Worm (Caenorhabditis elegans) whole organism, L1 larva: ENCODE measurements around the gene sut-2.

Experiments
- C04F5.9 ChIP-seq: sonication (generic microtip); optimal IDR thresholded peaks from 2 replicates; lab custom pipeline; 2016; ENCODE audit warnings: missing genetic modification characterization, missing compliant biosample characterization
- F16B12.6 ChIP-seq: fragments of 150-350 bp; optimal IDR thresholded peaks from 2 replicates; lab custom pipeline; 2014; ENCODE audit warnings: missing biosample characterization, missing genetic modification characterization
- blmp-1 ChIP-seq: fragments of 150-350 bp; optimal IDR thresholded peaks from 2 replicates; lab custom pipeline; 2014; ENCODE audit warnings: missing biosample characterization, missing genetic modification characterization
- ceh-82 ChIP-seq, 3 experiments: fragments of 150-350 bp in 1 of 3; sonication (generic microtip) in 2 of 3; optimal IDR thresholded peaks; 2 replicates each; lab custom pipeline; 2014 to 2017; ENCODE audit warnings: missing biosample characterization in 3 of 3, missing genetic modification characterization in 3 of 3
- ceh-90 ChIP-seq: sonication (generic microtip); optimal IDR thresholded peaks from 2 replicates; lab custom pipeline; 2016; ENCODE audit warnings: missing genetic modification characterization, missing compliant biosample characterization
- ces-1 ChIP-seq: fragments of 150-350 bp; optimal IDR thresholded peaks from 2 replicates; lab custom pipeline; 2014; ENCODE audit warnings: missing biosample characterization, missing genetic modification reagents, missing genetic modification characterization
- dpl-1 ChIP-seq, 3 experiments: fragments of 150-350 bp in 2 of 3; sonication (generic microtip) in 1 of 3; optimal IDR thresholded peaks; 2 replicates each; lab custom pipeline; 2014 to 2017; ENCODE audit warnings: missing biosample characterization in 3 of 3, missing genetic modification characterization in 3 of 3, missing genetic modification reagents in 3 of 3
- elt-3 ChIP-seq, 6 experiments: fragments of 150-350 bp in 1 of 6; sonication (generic microtip); optimal IDR thresholded peaks; 2 replicates each; lab custom pipeline; 2017 to 2018; ENCODE audit warnings: missing biosample characterization in 6 of 6, missing genetic modification characterization in 6 of 6, inconsistent platforms in 1 of 6
- ets-5 ChIP-seq: fragments of 200-800 bp; sonication (Bioruptor generic); IDR thresholded peaks from 2 replicates; pipeline ENCODE4 v1.3.6; 2022; ENCODE audit warnings: missing genetic modification characterization, missing compliant biosample characterization
- fos-1 ChIP-seq: fragments of 150-350 bp; optimal IDR thresholded peaks from 2 replicates; lab custom pipeline; 2014; ENCODE audit warnings: missing biosample characterization, missing genetic modification characterization
- hpl-2 ChIP-seq: fragments of 150-350 bp; optimal IDR thresholded peaks from 2 replicates; lab custom pipeline; 2014; ENCODE audit warnings: missing biosample characterization, missing genetic modification reagents, missing genetic modification characterization
- irx-1 ChIP-seq: sonication (generic microtip); optimal IDR thresholded peaks from 2 replicates; lab custom pipeline; 2016; ENCODE audit warnings: missing genetic modification characterization, missing compliant biosample characterization
- lin-14 ChIP-seq: fragments of 200-800 bp; sonication (Bioruptor generic); optimal IDR thresholded peaks from 2 replicates; lab custom pipeline; 2018; ENCODE audit warnings: mild to moderate bottlenecking, missing genetic modification characterization, moderate library complexity, missing compliant biosample characterization
- lin-15B ChIP-seq: fragments of 150-350 bp; sonication (generic microtip); optimal IDR thresholded peaks from 3 replicates; lab custom pipeline; 2014; ENCODE audit warnings: missing biosample characterization, missing genetic modification characterization
- lir-3 ChIP-seq: sonication (generic microtip); optimal IDR thresholded peaks from 2 replicates; lab custom pipeline; 2016; ENCODE audit warnings: mild to moderate bottlenecking, missing genetic modification characterization, moderate library complexity, missing compliant biosample characterization; ENCODE audit not compliant: poor library complexity
- mdl-1 ChIP-seq, 2 experiments: fragments of 150-350 bp; optimal IDR thresholded peaks; 2 replicates each; lab custom pipeline; 2014 to 2017; ENCODE audit warnings: missing biosample characterization in 2 of 2, missing genetic modification characterization in 2 of 2, inconsistent platforms in 1 of 2
- nhr-19 ChIP-seq: fragments of 200-800 bp; sonication (Bioruptor generic); conservative IDR thresholded peaks from 2 replicates; pipeline ENCODE4 v1.3.6; 2022; ENCODE audit warnings: missing genetic modification characterization, missing compliant biosample characterization
- nhr-20 ChIP-seq: sonication (generic microtip); optimal IDR thresholded peaks from 2 replicates; lab custom pipeline; 2016; ENCODE audit warnings: mild to moderate bottlenecking, missing genetic modification characterization, missing compliant biosample characterization
- nhr-71 ChIP-seq: sonication (generic microtip); optimal IDR thresholded peaks from 2 replicates; lab custom pipeline; 2016; ENCODE audit warnings: mild to moderate bottlenecking, missing genetic modification characterization, moderate library complexity, missing compliant biosample characterization
- nhr-76 ChIP-seq: sonication (generic microtip); optimal IDR thresholded peaks from 2 replicates; lab custom pipeline; 2017; ENCODE audit warnings: missing biosample characterization, missing genetic modification characterization
- nhr-85 ChIP-seq: sonication (generic microtip); peaks from one replicate; lab custom pipeline; 2016; ENCODE audit warnings: missing genetic modification characterization, inconsistent platforms, missing compliant biosample characterization
- pag-3 ChIP-seq: sonication (generic microtip); optimal IDR thresholded peaks from 2 replicates; lab custom pipeline; 2017; ENCODE audit warnings: missing genetic modification characterization, mild to moderate bottlenecking, missing compliant biosample characterization, antibody characterized with exemption, borderline replicate concordance; ENCODE audit not compliant: insufficient read depth
- rnt-1 ChIP-seq: sonication (generic microtip); optimal IDR thresholded peaks from 2 replicates; lab custom pipeline; 2016; ENCODE audit warnings: mild to moderate bottlenecking, missing genetic modification characterization, moderate library complexity, missing compliant biosample characterization
- snpc-4 ChIP-seq: fragments of 150-350 bp; optimal IDR thresholded peaks from 2 replicates; lab custom pipeline; 2014; ENCODE audit warnings: missing biosample characterization, missing genetic modification characterization
- snu-23 ChIP-seq: sonication (generic microtip); optimal IDR thresholded peaks from 2 replicates; lab custom pipeline; 2016; ENCODE audit warnings: missing genetic modification characterization, missing compliant biosample characterization
- unc-130 ChIP-seq: fragments of 150-350 bp; optimal IDR thresholded peaks from 2 replicates; lab custom pipeline; 2017; ENCODE audit warnings: missing biosample characterization, missing genetic modification characterization, inconsistent platforms
- zag-1 ChIP-seq: fragments of 150-350 bp; optimal IDR thresholded peaks from 2 replicates; lab custom pipeline; 2014; ENCODE audit warnings: missing biosample characterization, missing genetic modification characterization
- zip-4 ChIP-seq: fragments of 200-800 bp; sonication (Bioruptor generic); optimal IDR thresholded peaks from 2 replicates; lab custom pipeline; 2018; ENCODE audit warnings: mild to moderate bottlenecking, missing genetic modification characterization, moderate library complexity, missing compliant biosample characterization

Gene sut-2

DNA sequence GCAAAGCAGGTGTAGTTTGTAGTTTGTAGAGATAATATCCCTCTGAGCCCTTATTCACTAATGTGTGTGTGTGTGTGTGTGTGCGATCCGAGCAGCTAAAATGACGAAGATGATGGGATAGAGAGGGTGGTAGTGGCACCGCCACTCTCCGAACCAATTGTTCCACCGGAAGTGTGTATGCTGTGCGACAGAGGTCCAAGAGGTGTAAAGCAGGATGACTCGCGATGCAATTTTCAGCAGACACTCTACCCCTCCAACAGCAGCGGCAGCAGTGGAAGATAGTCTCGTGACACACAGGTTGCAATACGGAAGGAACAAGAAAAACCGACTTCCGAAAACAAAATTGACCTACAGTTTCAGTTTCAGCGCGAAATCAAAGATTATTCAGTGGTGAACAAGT lies 46.0 kb downstream of the sut-2 start:
- peak; percentile 3 for TF ChIP-seq pag-3
- TF ChIP-seq rnt-1: peak; percentile 61
- TF ChIP-seq nhr-71 (tag; lab: Kevin White, UChicago): peak; percentile 58
- TF ChIP-seq irx-1 (tag; lab: Kevin White, UChicago): no peak
- no peak for TF ChIP-seq dpl-1 (GFP tag; optimal IDR thresholded peaks at IDR 0.05; lab: Kevin White, UChicago)
- TF ChIP-seq lin-14 (GFP tag; lab: Kevin White, UChicago): peak; percentile 84

DNA sequence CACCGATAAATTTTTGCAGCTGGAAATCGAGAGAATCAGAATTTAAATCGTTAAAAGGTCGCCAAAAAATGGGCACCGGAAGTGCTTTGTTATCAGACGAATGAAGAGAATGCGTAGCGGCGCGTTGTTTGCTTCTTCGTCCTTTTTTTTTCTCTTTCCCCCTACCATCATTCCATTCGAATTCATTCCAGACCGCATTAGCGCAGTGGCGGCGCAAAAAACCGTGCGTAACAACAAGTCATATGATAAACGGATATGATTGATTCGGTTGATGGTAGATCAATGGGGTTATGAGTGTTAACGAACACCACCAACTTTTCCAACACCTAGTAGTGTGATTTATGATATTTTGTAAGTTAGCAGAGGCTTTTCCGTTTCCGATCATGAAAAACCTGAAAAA lies 46.5 kb downstream of the sut-2 start:
- TF ChIP-seq ceh-82 (tag; optimal IDR thresholded peaks at IDR 0.05; lab: Kevin White, UChicago): no peak
- TF ChIP-seq blmp-1 (tag; lab: Kevin White, UChicago): peak; percentile 51
- peak in 1 of 2 experiments; percentile 9 for TF ChIP-seq mdl-1 (tag; optimal IDR thresholded peaks at IDR 0.05; lab: Kevin White, UChicago)
- TF ChIP-seq elt-3 (tag; optimal IDR thresholded peaks at IDR 0.05; lab: Kevin White, UChicago): peak in 1 of 6 experiments; percentile 56
- peak; percentile 10 for TF ChIP-seq unc-130 (tag; lab: Kevin White, UChicago)

DNA sequence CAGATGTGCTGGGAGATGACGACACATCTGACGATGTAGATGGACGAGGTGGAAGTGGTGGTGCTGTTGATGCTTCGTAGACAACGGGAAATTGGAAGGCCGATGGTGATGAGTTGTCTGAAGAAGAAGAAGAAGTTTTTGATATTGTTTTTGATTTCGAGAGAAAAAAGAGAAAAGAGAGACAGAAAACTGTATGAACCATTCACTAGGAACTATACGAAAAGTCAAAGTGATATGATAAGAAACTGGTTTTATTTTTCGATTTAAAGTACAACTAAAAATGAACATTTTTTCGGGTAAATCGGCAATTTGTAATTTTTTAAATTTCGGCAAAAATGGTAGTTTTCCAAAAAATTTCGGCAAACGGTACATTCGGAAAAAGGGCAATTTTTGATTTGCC lies 51.2 kb downstream of the sut-2 start:
- TF ChIP-seq blmp-1 (tag; lab: Kevin White, UChicago) (peak; percentile 75), snu-23 (no peak), nhr-85 (tag; lab: Kevin White, UChicago) (peak; percentile 53), lir-3 (tag; lab: Kevin White, UChicago) (no peak), lin-14 (GFP tag; lab: Kevin White, UChicago) (peak; percentile 11), elt-3 (tag; optimal IDR thresholded peaks at IDR 0.05; lab: Kevin White, UChicago) (peak in 4 of 6 experiments; percentile 13 to 53 (median 29))
- TF ChIP-seq, all 84 proteins: peak for 4

DNA sequence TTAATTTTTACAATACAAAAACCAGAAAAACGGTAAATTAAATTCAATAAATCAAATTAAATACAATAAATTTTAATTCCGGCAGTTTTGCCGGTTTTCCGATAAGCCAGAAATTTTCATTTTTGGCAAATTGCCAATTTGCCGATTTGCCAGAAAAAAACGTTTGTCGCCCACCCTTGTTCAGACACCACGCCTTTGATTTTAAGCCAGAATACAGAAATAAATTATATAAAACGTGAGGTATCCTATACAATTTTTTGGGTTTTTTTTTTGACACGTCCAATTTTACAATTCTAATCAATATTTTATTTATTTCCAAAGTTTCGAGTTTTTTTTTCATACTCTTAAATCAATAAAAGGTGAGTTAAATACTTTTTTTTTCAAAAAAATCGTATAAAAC lies 57.1 kb downstream of the sut-2 start, which contains the start of gene T28F12.1:
T28F12.1 (plus strand) TSS at position 301 of the 400 bp plus-strand sequence.
- no peak for TF ChIP-seq lin-15B (tag; lab: Kevin White, UChicago)
- TF ChIP-seq zag-1 (tag; lab: Kevin White, UChicago): no peak
- TF ChIP-seq zip-4 (GFP tag; lab: Kevin White, UChicago): no peak
- no peak for TF ChIP-seq ets-5 (GFP tag; lab: Robert Waterston, UW)
- no peak for TF ChIP-seq C04F5.9 (tag; lab: Kevin White, UChicago)
- no peak for TF ChIP-seq nhr-20 (tag; lab: Kevin White, UChicago)
- no peak for TF ChIP-seq dpl-1 (GFP tag; optimal IDR thresholded peaks at IDR 0.05; lab: Kevin White, UChicago)
- no peak for TF ChIP-seq nhr-19
- no peak for TF ChIP-seq ces-1 (GFP tag; lab: Kevin White, UChicago)
- TF ChIP-seq snpc-4 (tag; lab: Kevin White, UChicago): no peak
- TF ChIP-seq hpl-2 (GFP tag; lab: Kevin White, UChicago): no peak
- no peak for TF ChIP-seq F16B12.6 (tag; lab: Kevin White, UChicago)
- no peak for TF ChIP-seq snu-23
- TF ChIP-seq ceh-90: no peak
- TF ChIP-seq nhr-76 (tag; lab: Kevin White, UChicago): no peak
- TF ChIP-seq fos-1 (tag; lab: Kevin White, UChicago): no peak
